Fruit fly (Drosophila melanogaster): ENCODE measurements around the gene fd3F.
"Not testable (repeated sequence)": the region's sequence is repeated elsewhere in the genome, so short reads cannot be mapped to it uniquely, and the experiment has no call there.

- not testable (repeated sequence) for TF ChIP-seq CG15073 (GFP tag; optimal IDR thresholded peaks at IDR 0.05); CG12769 (tag; optimal IDR thresholded peaks at IDR 0.05); dmrt99B (tag; optimal IDR thresholded peaks at IDR 0.05); MBD-R2 (GFP tag; IDR thresholded peaks at IDR 0.05); CG17328 (GFP tag; IDR thresholded peaks at IDR 0.05); CG2712 (tag; optimal IDR thresholded peaks at IDR 0.05); wek (GFP tag; optimal IDR thresholded peaks at IDR 0.05); h (optimal IDR thresholded peaks at IDR 0.05)
Observed at dm6 chrX:3792923-3793322, 9.2 kb upstream of the fd3F start, which contains the start of gene Crg-1.

Measured in whole organism, embryonic.